Fruit fly (Drosophila melanogaster) whole organism, pupa: Measurements from ENCODE around the gene COX7A.

Experiments
- CG13204 ChIP-seq: fragments of 200-800 bp; sonication (Bioruptor generic); optimal IDR thresholded peaks from 2 replicates; lab custom pipeline; 2018; ENCODE audit warnings: missing biosample characterization, mild to moderate bottlenecking, missing genetic modification characterization, moderate library complexity
- CG17806 ChIP-seq: fragments of 200-800 bp; sonication (Bioruptor generic); optimal IDR thresholded peaks from 2 replicates; lab custom pipeline; 2018; ENCODE audit warnings: missing biosample characterization, mild to moderate bottlenecking, missing genetic modification characterization, moderate library complexity
- CG34367 ChIP-seq: fragments of 200-800 bp; sonication (Bioruptor generic); optimal IDR thresholded peaks from 2 replicates; lab custom pipeline; 2018; ENCODE audit warnings: missing biosample characterization, mild to moderate bottlenecking, missing genetic modification characterization
- CG9948 ChIP-seq: fragments of 200-800 bp; sonication (Bioruptor generic); optimal IDR thresholded peaks from 2 replicates; lab custom pipeline; 2018; ENCODE audit warnings: missing biosample characterization, mild to moderate bottlenecking, missing genetic modification characterization, moderate library complexity
- EcR ChIP-seq: fragments of 200-800 bp; sonication (Bioruptor generic); optimal IDR thresholded peaks from 3 replicates; lab custom pipeline; 2019; ENCODE audit warnings: missing biosample characterization, missing genetic modification characterization, mild to moderate bottlenecking, moderate library complexity, missing genetic modification reagents
- Snoo ChIP-seq: fragments of 200-800 bp; sonication (Bioruptor generic); optimal IDR thresholded peaks from 3 replicates; lab custom pipeline; 2017; ENCODE audit warnings: missing biosample characterization, mild to moderate bottlenecking, missing genetic modification characterization, inconsistent platforms
- fd96Ca ChIP-seq: fragments of 200-800 bp; sonication (Bioruptor generic); IDR thresholded peaks from 3 replicates; pipeline ENCODE4 v1.3.6; 2022; ENCODE audit warnings: missing biosample characterization, missing genetic modification characterization

- TF ChIP-seq fd96Ca (GFP tag; lab: Robert Waterston, UW) (no peak), Snoo (tag; lab: Kevin White, UChicago) (no peak), EcR (GFP tag; lab: Kevin White, UChicago) (no peak), CG9948 (tag; lab: Kevin White, UChicago) (no peak), CG34367 (no peak), CG17806 (tag; lab: Kevin White, UChicago) (no peak), CG13204 (no peak)
Observed at dm6 chr3R:8347279-8347678, 6.4 kb upstream of the COX7A start, which contains the start of gene CG7352.
